Fruit fly (Drosophila melanogaster) whole organism, embryonic: ENCODE data around the gene tinc.

Experiments used
- CG12391 ChIP-seq: fragments of 200-800 bp; sonication (Bioruptor generic); optimal IDR thresholded peaks from 3 replicates; lab custom pipeline; 2018; ENCODE audit warnings: missing biosample characterization, mild to moderate bottlenecking, missing genetic modification characterization, moderate library complexity
- CG12942 ChIP-seq: fragments of 200-800 bp; sonication (Bioruptor generic); optimal IDR thresholded peaks from 3 replicates; lab custom pipeline; 2016; ENCODE audit warnings: missing biosample characterization, missing genetic modification characterization
- CG13123 ChIP-seq: fragments of 200-800 bp; sonication (Bioruptor generic); optimal IDR thresholded peaks from 2 replicates; lab custom pipeline; 2016; ENCODE audit warnings: missing biosample characterization, missing genetic modification characterization
- CG14441 ChIP-seq: fragments of 200-800 bp; sonication (Bioruptor generic); IDR thresholded peaks from 2 replicates; pipeline ENCODE4 v1.3.6; 2022; ENCODE audit warnings: missing biosample characterization, missing genetic modification characterization
- CG14860 ChIP-seq: fragments of 200-800 bp; sonication (Bioruptor generic); IDR thresholded peaks from 3 replicates; pipeline ENCODE4 v1.3.6; 2022; ENCODE audit warnings: missing biosample characterization, missing genetic modification characterization; ENCODE audit not compliant: partially characterized antibody
- CG15011 ChIP-seq: fragments of 200-800 bp; sonication (Bioruptor generic); optimal IDR thresholded peaks from 3 replicates; lab custom pipeline; 2018; ENCODE audit warnings: missing biosample characterization, mild to moderate bottlenecking, missing genetic modification characterization
- CG15073 ChIP-seq: fragments of 200-800 bp; sonication (Bioruptor generic); optimal IDR thresholded peaks from 2 replicates; lab custom pipeline; 2016; ENCODE audit warnings: missing biosample characterization, missing genetic modification characterization
- CG17186 ChIP-seq: fragments of 200-800 bp; sonication (Bioruptor generic); optimal IDR thresholded peaks from 3 replicates; lab custom pipeline; 2017; ENCODE audit warnings: missing biosample characterization, missing genetic modification reagents, missing genetic modification characterization
- CG17829 ChIP-seq: fragments of 200-800 bp; optimal IDR thresholded peaks from 2 replicates; lab custom pipeline; 2019; ENCODE audit warnings: missing biosample characterization, mild to moderate bottlenecking, missing genetic modification characterization, moderate library complexity
- CG1792 ChIP-seq: fragments of 200-800 bp; sonication (Bioruptor generic); optimal IDR thresholded peaks from 2 replicates; lab custom pipeline; 2016; ENCODE audit warnings: missing biosample characterization, missing genetic modification characterization
- CG30020 ChIP-seq: fragments of 200-800 bp; optimal IDR thresholded peaks from 2 replicates; lab custom pipeline; 2019; ENCODE audit warnings: missing biosample characterization, mild to moderate bottlenecking, missing genetic modification characterization, moderate library complexity
- CG33213 ChIP-seq: fragments of 200-800 bp; sonication (Bioruptor generic); optimal IDR thresholded peaks from 3 replicates; lab custom pipeline; 2016; ENCODE audit warnings: missing biosample characterization, missing genetic modification characterization
- CG34422 ChIP-seq: fragments of 200-800 bp; sonication (Bioruptor generic); IDR thresholded peaks from 3 replicates; pipeline ENCODE4 v1.3.6; 2022; ENCODE audit warnings: missing biosample characterization, missing genetic modification characterization
- CG3726 ChIP-seq: fragments of 200-800 bp; sonication (Bioruptor generic); IDR thresholded peaks from 3 replicates; pipeline ENCODE4, ENCODE4 v1.3.6; 2022; ENCODE audit warnings: missing biosample characterization, missing genetic modification characterization
- CG42726 ChIP-seq: fragments of 200-800 bp; sonication (Bioruptor generic); IDR thresholded peaks from 2 replicates; pipeline ENCODE4 v1.3.6; 2022; ENCODE audit warnings: missing biosample characterization, missing genetic modification characterization; ENCODE audit not compliant: partially characterized antibody
- CG5245 ChIP-seq: fragments of 200-800 bp; sonication (Bioruptor generic); optimal IDR thresholded peaks from 3 replicates; lab custom pipeline; 2016; ENCODE audit warnings: missing biosample characterization, missing genetic modification characterization
- CG6683 ChIP-seq: fragments of 200-800 bp; sonication (Bioruptor generic); optimal IDR thresholded peaks from 2 replicates; lab custom pipeline; 2017; ENCODE audit warnings: missing biosample characterization, mild to moderate bottlenecking, missing genetic modification characterization, missing genetic modification reagents
- CG6765 ChIP-seq: fragments of 200-800 bp; sonication (Bioruptor generic); optimal IDR thresholded peaks from 3 replicates; lab custom pipeline; 2017; ENCODE audit warnings: missing biosample characterization, mild to moderate bottlenecking, missing genetic modification characterization
- Dp ChIP-seq: fragments of 200-800 bp; sonication (Bioruptor generic); optimal IDR thresholded peaks from 2 replicates; lab custom pipeline; 2018; ENCODE audit warnings: missing biosample characterization, mild to moderate bottlenecking, missing genetic modification characterization, moderate library complexity
- Gug ChIP-seq: fragments of 200-800 bp; sonication (Bioruptor generic); IDR thresholded peaks from 4 replicates; pipeline ENCODE4 v1.3.6; 2022; ENCODE audit warnings: missing biosample characterization, missing genetic modification characterization
- HHEX ChIP-seq: fragments of 200-800 bp; sonication (Bioruptor generic); optimal IDR thresholded peaks from 3 replicates; lab custom pipeline; 2017; ENCODE audit warnings: missing biosample characterization, mild to moderate bottlenecking, missing genetic modification characterization, missing genetic modification reagents
- HLH54F ChIP-seq: fragments of 200-800 bp; sonication (Bioruptor generic); optimal IDR thresholded peaks from 3 replicates; lab custom pipeline; 2016; ENCODE audit warnings: missing biosample characterization, missing genetic modification characterization
- HmgD ChIP-seq: fragments of 200-800 bp; sonication (Bioruptor generic); optimal IDR thresholded peaks from 3 replicates; lab custom pipeline; 2016; ENCODE audit warnings: missing biosample characterization, missing genetic modification characterization
- Lpt ChIP-seq: fragments of >200 bp; optimal IDR thresholded peaks from 2 replicates; lab custom pipeline; 2018; ENCODE audit warnings: missing biosample characterization, missing genetic modification characterization
- Neu2 ChIP-seq: fragments of 200-800 bp; sonication (Bioruptor generic); optimal IDR thresholded peaks from 3 replicates; lab custom pipeline; 2016; ENCODE audit warnings: missing biosample characterization, missing genetic modification characterization, borderline replicate concordance
- Pdp1 ChIP-seq, 2 experiments: fragments of 200-800 bp; sonication (Bioruptor generic); optimal IDR thresholded peaks; 3 replicates each; lab custom pipeline; 2016; ENCODE audit warnings: missing biosample characterization in 2 of 2, missing genetic modification characterization in 2 of 2, mild to moderate bottlenecking in 1 of 2, moderate library complexity in 1 of 2
- Sry-β ChIP-seq: fragments of 200-800 bp; sonication (Bioruptor generic); optimal IDR thresholded peaks from 2 replicates; lab custom pipeline; 2018; ENCODE audit warnings: missing biosample characterization, mild to moderate bottlenecking, missing genetic modification characterization, moderate library complexity
- Taf1 ChIP-seq: fragments of 200-800 bp; sonication (Bioruptor generic); IDR thresholded peaks from 2 replicates; pipeline ENCODE4 v1.3.6; 2022; ENCODE audit warnings: missing biosample characterization, missing genetic modification characterization
- Usf ChIP-seq: fragments of 200-800 bp; sonication (Bioruptor generic); optimal IDR thresholded peaks from 2 replicates; lab custom pipeline; 2017; ENCODE audit warnings: missing genotype, missing biosample characterization, missing genetic modification characterization
- Vsx1 ChIP-seq: fragments of 200-800 bp; sonication (Bioruptor generic); optimal IDR thresholded peaks from 2 replicates; lab custom pipeline; 2017; ENCODE audit warnings: missing biosample characterization, mild to moderate bottlenecking, missing genetic modification characterization, missing genetic modification reagents
- aop ChIP-seq: fragments of 200-800 bp; sonication (Bioruptor generic); IDR thresholded peaks from 2 replicates; pipeline ENCODE4 v1.3.6; 2022; ENCODE audit warnings: missing biosample characterization, missing genetic modification characterization
- ash1 ChIP-seq: fragments of 200-800 bp; sonication (Bioruptor generic); optimal IDR thresholded peaks from 2 replicates; lab custom pipeline; 2018; ENCODE audit warnings: missing biosample characterization, mild to moderate bottlenecking, missing genetic modification characterization
- crc ChIP-seq: fragments of 200-800 bp; sonication (Bioruptor generic); optimal IDR thresholded peaks from 2 replicates; lab custom pipeline; 2016; ENCODE audit warnings: missing biosample characterization, missing genetic modification characterization
- cwo ChIP-seq: fragments of 200-800 bp; sonication (Bioruptor generic); optimal IDR thresholded peaks from 3 replicates; lab custom pipeline; 2017; ENCODE audit warnings: missing biosample characterization, missing genetic modification characterization, mild to moderate bottlenecking, moderate library complexity, missing genetic modification reagents
- dimm ChIP-seq: fragments of 200-800 bp; sonication (Bioruptor generic); IDR thresholded peaks from 2 replicates; pipeline ENCODE4 v1.3.6; 2022; ENCODE audit warnings: missing biosample characterization, missing genetic modification characterization
- dmrt99B ChIP-seq: fragments of 200-800 bp; sonication (Bioruptor generic); optimal IDR thresholded peaks from 2 replicates; lab custom pipeline; 2018; ENCODE audit warnings: missing biosample characterization, mild to moderate bottlenecking, missing genetic modification characterization, moderate library complexity
- ewg ChIP-seq: fragments of 200-800 bp; sonication (Bioruptor generic); optimal IDR thresholded peaks from 3 replicates; lab custom pipeline; 2017; ENCODE audit warnings: mild to moderate bottlenecking, missing biosample characterization, missing genetic modification reagents, missing genetic modification characterization
- gce ChIP-seq: fragments of 200-800 bp; sonication (Bioruptor generic); IDR thresholded peaks from 3 replicates; pipeline ENCODE4 v1.3.6; 2022; ENCODE audit warnings: missing biosample characterization, missing genetic modification characterization
- grau ChIP-seq: fragments of 200-800 bp; optimal IDR thresholded peaks from 3 replicates; lab custom pipeline; 2019; ENCODE audit warnings: missing biosample characterization, mild to moderate bottlenecking, missing genetic modification characterization, moderate library complexity
- gsb ChIP-seq: fragments of 200-800 bp; sonication (Bioruptor generic); IDR thresholded peaks from 2 replicates; pipeline ENCODE4 v1.3.6; 2022; ENCODE audit warnings: missing biosample characterization, missing genetic modification characterization
- lab ChIP-seq: fragments of 200-800 bp; sonication (Bioruptor generic); optimal IDR thresholded peaks from 3 replicates; lab custom pipeline; 2017; ENCODE audit warnings: missing biosample characterization, missing genetic modification characterization, mild to moderate bottlenecking, moderate library complexity, missing genetic modification reagents
- mirr ChIP-seq: fragments of 200-800 bp; sonication (Bioruptor generic); optimal IDR thresholded peaks from 3 replicates; lab custom pipeline; 2018; ENCODE audit warnings: missing biosample characterization, mild to moderate bottlenecking, missing genetic modification characterization
- onecut ChIP-seq: fragments of 200-800 bp; sonication (Bioruptor generic); IDR thresholded peaks from 2 replicates; pipeline ENCODE4 v1.3.6; 2022; ENCODE audit warnings: missing biosample characterization, missing genetic modification characterization
- repo ChIP-seq: fragments of 200-800 bp; sonication (Bioruptor generic); optimal IDR thresholded peaks from 2 replicates; lab custom pipeline; 2016; ENCODE audit warnings: missing biosample characterization, missing genetic modification characterization
- rib ChIP-seq: fragments of 200-800 bp; sonication (Bioruptor generic); IDR thresholded peaks from 2 replicates; pipeline ENCODE4 v1.3.6; 2022; ENCODE audit warnings: missing biosample characterization, missing genetic modification characterization
- ssp ChIP-seq: fragments of 200-800 bp; sonication (Bioruptor generic); IDR thresholded peaks from 2 replicates; pipeline ENCODE4 v1.3.6; 2022; ENCODE audit warnings: missing biosample characterization, missing genetic modification characterization
- trh ChIP-seq: fragments of 200-800 bp; sonication (Bioruptor generic); optimal IDR thresholded peaks from 2 replicates; lab custom pipeline; 2016; ENCODE audit warnings: missing biosample characterization, missing genetic modification characterization
- vvl ChIP-seq: fragments of 200-800 bp; sonication (Bioruptor generic); IDR thresholded peaks from 2 replicates; pipeline ENCODE4 v1.3.6; 2022; ENCODE audit warnings: missing biosample characterization, missing genetic modification characterization
- wdn ChIP-seq: fragments of 200-800 bp; sonication (Bioruptor generic); IDR thresholded peaks from 2 replicates; pipeline ENCODE4 v1.3.6; 2022; ENCODE audit warnings: missing biosample characterization, missing genetic modification characterization
- wor ChIP-seq: fragments of 200-800 bp; sonication (Bioruptor generic); IDR thresholded peaks from 2 replicates; pipeline ENCODE4 v1.3.6; 2022; ENCODE audit warnings: missing biosample characterization, missing genetic modification characterization

The tinc gene

dm6 chr3R:17798211-17798737 lies 13.1 kb upstream of the tinc start, which contains the start of gene CG7379 (continued):
- TF ChIP-seq cwo (GFP tag; lab: Kevin White, UChicago), result peak; percentile 69
- TF ChIP-seq Taf1, result peak; percentile 72
- TF ChIP-seq ewg (GFP tag; lab: Kevin White, UChicago), result peak; percentile 70
- TF ChIP-seq repo, result peak; percentile 47
- TF ChIP-seq Dp (GFP tag; lab: Kevin White, UChicago), result peak; percentile 86
- peak; percentile 94 for TF ChIP-seq lab (GFP tag; lab: Kevin White, UChicago)
- TF ChIP-seq CG12391 (tag; lab: Kevin White, UChicago), result peak; percentile 78
- TF ChIP-seq CG17829, result peak; percentile 71
- TF ChIP-seq Lpt (GFP tag; lab: Kevin White, UChicago), result no peak
- TF ChIP-seq wor, result peak; percentile 35; the same call in 1 of the 2 replicates
- TF ChIP-seq CG14441 (GFP tag; lab: Robert Waterston, UW), result peak; percentile 64
- TF ChIP-seq HmgD (GFP tag; lab: Kevin White, UChicago), result peak; percentile 62
- peak; percentile 74 for TF ChIP-seq CG1792 (GFP tag; lab: Kevin White, UChicago)
- TF ChIP-seq wdn, result peak; percentile 28; the same call in 1 of the 2 replicates
- TF ChIP-seq CG12942 (GFP tag; lab: Kevin White, UChicago), result peak; percentile 88
- TF ChIP-seq CG15011, result peak; percentile 57
- TF ChIP-seq CG17186 (GFP tag; lab: Kevin White, UChicago), result peak; percentile 61
- no peak for TF ChIP-seq CG14860 (GFP tag; lab: Robert Waterston, UW)
- TF ChIP-seq mirr (GFP tag; lab: Kevin White, UChicago), result peak; percentile 56
- TF ChIP-seq CG6683 (GFP tag; lab: Kevin White, UChicago), result peak; percentile 70
- peak; percentile 51 for TF ChIP-seq CG13123 (GFP tag; lab: Kevin White, UChicago)
- no peak for TF ChIP-seq CG42726 (GFP tag; lab: Robert Waterston, UW)
- TF ChIP-seq CG30020, result peak; percentile 70
- no peak for TF ChIP-seq CG3726
- peak; percentile 76; the same call in 3 of the 4 replicates for TF ChIP-seq Gug
- TF ChIP-seq dmrt99B (tag; lab: Kevin White, UChicago), result peak; percentile 64
- TF ChIP-seq Pdp1 (GFP tag; optimal IDR thresholded peaks at IDR 0.05; lab: Kevin White, UChicago), result peak; percentile 64 to 82
- peak; percentile 72 for TF ChIP-seq CG33213 (GFP tag; lab: Kevin White, UChicago)
- TF ChIP-seq aop (GFP tag; lab: Robert Waterston, UW), result no peak
- TF ChIP-seq CG6765 (GFP tag; lab: Kevin White, UChicago), result peak; percentile 71
- TF ChIP-seq Usf (GFP tag; lab: Kevin White, UChicago), result peak; percentile 79
- TF ChIP-seq CG34422, result peak; percentile 78; the same call in 1 of the 3 replicates
- peak; percentile 90 for TF ChIP-seq vvl (GFP tag; lab: Robert Waterston, UW)
- TF ChIP-seq dimm, result peak; percentile 31; the same call in 1 of the 2 replicates
- peak; percentile 60; the same call in 1 of the 2 replicates for TF ChIP-seq gsb (GFP tag; lab: Robert Waterston, UW)
- peak; percentile 52 for TF ChIP-seq ash1 (GFP tag; lab: Kevin White, UChicago)
- TF ChIP-seq grau (tag; lab: Kevin White, UChicago), result peak; percentile 73
- TF ChIP-seq Sry-β (GFP tag; lab: Kevin White, UChicago), result no peak
- peak; percentile 78 for TF ChIP-seq CG5245 (GFP tag; lab: Kevin White, UChicago)
- peak; percentile 59 for TF ChIP-seq Vsx1 (GFP tag; lab: Kevin White, UChicago)
- TF ChIP-seq CG15073 (GFP tag; lab: Kevin White, UChicago), result peak; percentile 27
- no peak for TF ChIP-seq gce
- TF ChIP-seq HLH54F, result peak; percentile 94
- no peak for TF ChIP-seq Neu2 (GFP tag; lab: Kevin White, UChicago)
- TF ChIP-seq onecut (GFP tag; lab: Robert Waterston, UW), result peak; percentile 58
- peak; percentile 47 for TF ChIP-seq crc
- peak; percentile 78 for TF ChIP-seq rib (GFP tag; lab: Robert Waterston, UW)
- TF ChIP-seq ssp (GFP tag; lab: Robert Waterston, UW), result peak; percentile 80
- peak; percentile 85 for TF ChIP-seq HHEX (GFP tag; lab: Kevin White, UChicago)
- TF ChIP-seq trh (GFP tag; lab: Kevin White, UChicago), result peak; percentile 41
